Worm (Caenorhabditis elegans): Measurements from ENCODE around the gene C02G6.2.

Gene C02G6.2

DNA sequence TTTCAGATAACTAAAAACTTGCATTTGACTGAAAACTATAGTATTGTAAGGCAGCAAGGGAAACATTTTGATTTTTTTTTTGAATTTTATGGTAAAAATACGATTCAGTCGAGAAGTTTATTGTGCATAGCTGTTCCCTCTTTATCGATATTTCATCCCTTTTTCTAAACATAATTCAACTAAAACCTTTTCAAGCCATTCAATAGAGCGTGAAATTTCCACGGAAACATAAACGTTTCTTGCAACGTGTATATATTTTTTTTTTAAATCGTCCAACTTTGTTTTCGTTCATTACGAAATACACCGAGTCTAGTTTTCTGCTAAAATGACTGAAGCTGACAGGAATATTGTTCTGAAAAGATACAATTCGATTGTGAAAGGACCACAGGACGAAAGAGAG lies at the start of gene C02G6.2:
TSS of gene C02G6.2 (plus strand) at position 301 of the 400 bp plus-strand sequence.
- TF ChIP-seq mab-5 (tag; optimal IDR thresholded peaks at IDR 0.05), result no peak
- TF ChIP-seq R02D3.7 (tag; optimal IDR thresholded peaks at IDR 0.05), result no peak
- no peak for TF ChIP-seq ZK546.5 (tag; optimal IDR thresholded peaks at IDR 0.05)
- TF ChIP-seq egl-27 (tag; optimal IDR thresholded peaks at IDR 0.05), result no peak
- TF ChIP-seq nhr-11 (tag; optimal IDR thresholded peaks at IDR 0.05), result no peak

DNA sequence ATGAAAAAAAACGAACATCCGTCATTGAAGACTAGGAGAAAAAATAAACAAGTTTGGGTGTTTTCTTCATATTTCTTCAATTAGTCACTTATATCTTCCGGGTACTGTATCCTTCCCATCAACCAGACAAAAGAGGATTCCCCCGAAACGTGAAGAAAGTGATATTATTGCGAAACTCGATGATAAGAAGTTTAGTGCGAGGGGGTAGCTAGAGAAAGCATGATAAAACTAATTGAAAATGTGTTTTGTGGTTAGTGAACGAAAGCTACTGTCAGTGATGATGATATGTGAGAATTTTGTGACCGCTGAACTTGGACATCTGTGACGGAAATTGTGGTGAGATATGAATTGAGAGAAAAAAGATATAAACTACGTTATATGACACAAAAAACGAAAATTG lies 48.9 kb upstream of the C02G6.2 start:
- TF ChIP-seq ztf-1 (GFP tag; conservative IDR thresholded peaks at IDR 0.05), result no peak
- TF ChIP-seq egl-27 (tag; optimal IDR thresholded peaks at IDR 0.05), result peak; percentile 77
- TF ChIP-seq sem-4 (tag; optimal IDR thresholded peaks at IDR 0.05), result no peak
- TF ChIP-seq unc-62 (GFP tag; optimal IDR thresholded peaks at IDR 0.05), result no peak
- TF ChIP-seq sma-9 (GFP tag; optimal IDR thresholded peaks at IDR 0.05), result peak; percentile 92
- TF ChIP-seq sma-9 (tag; optimal IDR thresholded peaks at IDR 0.05), result no peak
- no peak for TF ChIP-seq nhr-11 (tag; optimal IDR thresholded peaks at IDR 0.05)
- TF ChIP-seq unc-55 (GFP tag; optimal IDR thresholded peaks at IDR 0.05), result no peak
- peak; percentile 91 for TF ChIP-seq fos-1 (tag; optimal IDR thresholded peaks at IDR 0.05)
- TF ChIP-seq peb-1 (tag; optimal IDR thresholded peaks at IDR 0.05), result no peak
- peak; percentile 31 to 49 for TF ChIP-seq mdl-1 (tag; optimal IDR thresholded peaks at IDR 0.05)
- TF ChIP-seq gmeb-1 (tag; optimal IDR thresholded peaks at IDR 0.05), result peak; percentile 12
- no peak for TF ChIP-seq ztf-11 (tag; optimal IDR thresholded peaks at IDR 0.05)
- no peak for TF ChIP-seq ztf-4 (tag; optimal IDR thresholded peaks at IDR 0.05)
- TF ChIP-seq nhr-25 (tag; optimal IDR thresholded peaks at IDR 0.05), result peak; percentile 79
- TF ChIP-seq ama-1 (optimal IDR thresholded peaks at IDR 0.05), result no peak
- TF ChIP-seq Y55F3AM.14 (GFP tag; optimal IDR thresholded peaks at IDR 0.05), result no peak
- TF ChIP-seq lin-39 (tag; optimal IDR thresholded peaks at IDR 0.05), result no peak
- peak in 1 of 2 experiments; percentile 52 for TF ChIP-seq lsy-2 (tag; optimal IDR thresholded peaks at IDR 0.05)
- TF ChIP-seq aly-2 (tag; optimal IDR thresholded peaks at IDR 0.05), result no peak
- TF ChIP-seq skn-1 (tag; optimal IDR thresholded peaks at IDR 0.05), result no peak
- no peak for TF ChIP-seq elt-1 (tag; optimal IDR thresholded peaks at IDR 0.05)
- TF ChIP-seq dmd-4 (tag; optimal IDR thresholded peaks at IDR 0.05), result no peak
- no peak for TF ChIP-seq snpc-4 (tag; optimal IDR thresholded peaks at IDR 0.05)
- peak; percentile 90 for TF ChIP-seq nhr-21 (tag; optimal IDR thresholded peaks at IDR 0.05)
- TF ChIP-seq blmp-1 (tag; optimal IDR thresholded peaks at IDR 0.05; ENCODE audit: insufficient read depth), result peak; percentile 91
- TF ChIP-seq ZK546.5 (tag; optimal IDR thresholded peaks at IDR 0.05), result no peak
- TF ChIP-seq nhr-10 (tag; optimal IDR thresholded peaks at IDR 0.05), result no peak
- TF ChIP-seq crh-2 (tag; optimal IDR thresholded peaks at IDR 0.05), result peak; percentile 55
- no peak for TF ChIP-seq F13H6.1 (tag; optimal IDR thresholded peaks at IDR 0.05)
- TF ChIP-seq nhr-129 (tag; optimal IDR thresholded peaks at IDR 0.05), result peak; percentile 10
- peak; percentile 90 for TF ChIP-seq sma-3 (GFP tag; optimal IDR thresholded peaks at IDR 0.05)

DNA sequence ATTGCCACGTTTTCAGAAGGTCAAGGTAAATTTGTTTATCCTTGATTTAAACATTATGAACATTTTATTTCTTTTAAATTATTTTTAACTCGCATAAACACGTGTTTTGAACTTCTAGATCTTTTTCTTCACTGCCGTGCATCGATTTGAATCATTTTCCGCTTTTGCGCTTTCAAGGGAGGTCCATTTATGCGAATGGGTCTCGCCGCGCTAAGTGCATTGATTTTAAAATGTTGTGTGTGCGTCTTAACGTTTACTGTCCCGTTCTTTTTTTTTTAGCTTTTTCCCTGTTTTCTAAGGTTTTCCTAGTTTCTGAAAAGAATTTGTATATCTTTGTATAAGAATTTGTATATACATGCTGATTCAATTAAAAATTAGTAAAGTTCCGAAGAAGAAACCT lies 46.4 kb upstream of the C02G6.2 start:
- TF ChIP-seq nhr-12 (tag; optimal IDR thresholded peaks at IDR 0.05), result no peak
- no peak for TF ChIP-seq nhr-21 (tag; optimal IDR thresholded peaks at IDR 0.05)
- no peak for TF ChIP-seq ZK546.5 (tag; optimal IDR thresholded peaks at IDR 0.05)
- no peak for TF ChIP-seq nhr-77 (tag; optimal IDR thresholded peaks at IDR 0.05)
- TF ChIP-seq ceh-82 (tag; optimal IDR thresholded peaks at IDR 0.05), result no peak
- TF ChIP-seq sma-9 (GFP tag; optimal IDR thresholded peaks at IDR 0.05), result no peak
- TF ChIP-seq sma-9 (tag; optimal IDR thresholded peaks at IDR 0.05), result no peak
- no peak for TF ChIP-seq nhr-6 (tag; optimal IDR thresholded peaks at IDR 0.05)
- TF ChIP-seq lin-11 (tag; optimal IDR thresholded peaks at IDR 0.05), result no peak
- no peak for TF ChIP-seq egl-27 (tag; optimal IDR thresholded peaks at IDR 0.05)
- TF ChIP-seq sma-3 (GFP tag; optimal IDR thresholded peaks at IDR 0.05), result no peak
- no peak for TF ChIP-seq mab-5 (tag; optimal IDR thresholded peaks at IDR 0.05)
- TF ChIP-seq fos-1 (tag; optimal IDR thresholded peaks at IDR 0.05), result no peak
- no peak for TF ChIP-seq ztf-11 (tag; optimal IDR thresholded peaks at IDR 0.05)
- TF ChIP-seq ama-1 (optimal IDR thresholded peaks at IDR 0.05), result no peak
- no peak for TF ChIP-seq F13H6.1 (tag; optimal IDR thresholded peaks at IDR 0.05)
- TF ChIP-seq mbf-1 (tag; optimal IDR thresholded peaks at IDR 0.05), result no peak
- no peak for TF ChIP-seq ztf-1 (GFP tag; conservative IDR thresholded peaks at IDR 0.05)
- TF ChIP-seq zag-1 (tag; optimal IDR thresholded peaks at IDR 0.05), result no peak

Data from whole organism, L2 larva.